Fruit fly (Drosophila melanogaster): ENCODE data around the gene CG12990.

DNA sequence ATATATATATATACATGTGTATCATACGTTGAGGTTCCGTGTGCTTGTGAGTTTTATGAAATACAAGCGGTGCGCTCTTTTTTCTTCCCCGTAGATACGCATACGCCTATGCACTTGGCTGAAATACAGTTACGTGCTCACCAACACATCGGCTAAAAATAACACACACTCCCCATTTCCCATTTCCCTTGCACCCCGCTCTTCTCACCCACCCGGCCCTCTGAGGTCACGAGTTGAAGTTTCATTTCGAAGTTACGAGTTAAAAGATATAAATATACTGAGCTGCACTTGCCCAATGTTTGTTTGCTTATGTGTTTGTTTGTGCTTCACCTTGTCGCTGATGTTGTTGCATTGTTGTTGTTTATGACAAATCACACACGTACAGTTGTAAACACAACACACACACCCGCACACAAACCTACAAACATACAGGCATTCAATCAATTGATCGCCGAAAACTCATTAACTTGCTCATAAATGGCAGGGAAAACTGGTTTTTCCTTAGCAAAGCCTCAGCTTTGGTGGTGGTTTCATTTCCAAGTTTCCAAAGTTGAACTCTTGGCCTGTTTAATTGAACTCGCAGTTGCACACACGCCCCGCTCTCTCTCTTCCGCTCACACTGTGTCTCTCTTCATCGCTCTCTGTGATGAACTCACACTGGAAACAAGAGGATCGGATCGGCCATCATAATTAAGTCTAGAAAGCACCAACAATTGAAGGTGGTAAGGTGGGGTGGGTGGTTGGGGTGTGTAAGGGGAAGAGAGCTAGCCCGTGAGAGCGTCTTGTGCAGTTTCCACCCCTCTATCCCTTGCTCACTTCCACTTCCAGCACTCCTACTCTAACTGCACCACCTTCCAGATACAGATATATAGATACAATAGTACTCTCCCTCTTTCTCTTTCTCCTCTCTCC lies 13.2 kb downstream of the CG12990 start:
- TF ChIP-seq psq (optimal IDR thresholded peaks at IDR 0.05) = no peak
- no peak for TF ChIP-seq ttk (optimal IDR thresholded peaks at IDR 0.05)
- TF ChIP-seq Myc (optimal IDR thresholded peaks at IDR 0.05) = no peak
- TF ChIP-seq insv (optimal IDR thresholded peaks at IDR 0.05) = no peak
- no peak for TF ChIP-seq h (optimal IDR thresholded peaks at IDR 0.05)

Data from Kc167 (cell line).